Worm (Caenorhabditis elegans) whole organism, mixed stage, embryonic: ENCODE data around the gene his-18.

Source experiments
- elt-3 ChIP-seq: fragments of 150-350 bp; optimal IDR thresholded peaks from 2 replicates; lab custom pipeline; 2014; ENCODE audit warnings: missing biosample characterization, missing genetic modification characterization
- lin-13 ChIP-seq: fragments of 150-350 bp; optimal IDR thresholded peaks from 2 replicates; lab custom pipeline; 2014; ENCODE audit warnings: missing biosample characterization, missing genetic modification characterization
- lsy-2 ChIP-seq: fragments of 150-350 bp; optimal IDR thresholded peaks from 2 replicates; lab custom pipeline; 2014; ENCODE audit warnings: missing biosample characterization, missing genetic modification characterization
- pha-4 ChIP-seq: fragments of 150-350 bp; optimal IDR thresholded peaks from 2 replicates; lab custom pipeline; 2018; ENCODE audit warnings: missing biosample characterization, missing genetic modification reagents, missing genetic modification characterization
- unc-120 ChIP-seq: sonication (generic microtip); optimal IDR thresholded peaks from 2 replicates; lab custom pipeline; 2017; ENCODE audit warnings: missing genetic modification characterization, missing compliant biosample characterization; ENCODE audit not compliant: poor library complexity, severe bottlenecking

DNA sequence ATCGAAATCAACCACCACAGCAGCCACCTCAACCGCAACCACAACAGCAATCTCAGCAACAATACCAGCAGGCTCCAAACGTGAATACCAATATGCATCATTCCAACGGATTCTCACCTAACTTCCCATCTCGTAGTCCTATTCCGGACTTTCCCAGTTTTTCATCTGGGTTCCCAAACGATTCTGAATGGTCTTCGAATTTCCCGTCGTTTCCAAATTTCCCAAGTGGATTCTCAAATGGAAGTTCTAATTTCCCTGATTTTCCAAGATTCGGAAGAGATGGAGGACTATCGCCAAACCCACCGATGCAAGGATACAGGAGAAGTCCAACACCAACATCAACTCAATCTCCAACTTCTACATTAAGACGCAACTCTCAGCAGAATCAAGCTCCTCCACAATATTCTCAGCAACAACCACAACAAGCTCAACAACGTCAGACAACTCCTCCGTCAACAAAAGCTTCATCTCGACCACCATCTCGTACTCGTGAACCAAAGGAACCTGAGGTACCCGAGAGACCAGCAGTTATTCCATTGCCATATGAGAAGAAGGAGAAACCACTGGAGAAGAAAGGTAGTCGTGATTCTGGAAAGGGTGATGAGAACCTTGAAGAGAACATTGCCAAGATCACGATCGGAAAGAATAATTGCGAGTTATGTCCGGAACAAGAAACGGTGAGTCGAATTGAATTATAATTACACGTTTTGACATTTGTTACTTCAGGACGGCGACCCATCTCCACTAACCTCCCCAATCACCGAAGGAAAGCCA lies 39.6 kb downstream of the his-18 start:
- no peak for TF ChIP-seq lsy-2 (tag; lab: Kevin White, UChicago)
- no peak for TF ChIP-seq lin-13
- TF ChIP-seq elt-3 (tag; lab: Kevin White, UChicago), result no peak
- TF ChIP-seq unc-120 (tag; lab: Kevin White, UChicago), result no peak
- no peak for TF ChIP-seq pha-4 (tag; lab: Kevin White, UChicago)
